Worm (Caenorhabditis elegans): Measurements from ENCODE around the gene zen-4.
A peak's percentile ranks its signal among the peaks of the same experiment; 100 is the strongest.

zen-4 gene

ce11 chrIV:6097040-6097928 is 20.7 kb upstream of the zen-4 start (continued):
- peak; percentile 98 for TF ChIP-seq hlh-11 (tag; optimal IDR thresholded peaks at IDR 0.05)
- TF ChIP-seq ZK337.2 (GFP tag; IDR thresholded peaks at IDR 0.05) = no peak
- TF ChIP-seq cey-2 (tag; optimal IDR thresholded peaks at IDR 0.05; ENCODE audit: borderline replicate concordance, insufficient read depth) = no peak
- peak; percentile 61 for TF ChIP-seq set-16 (GFP tag; IDR thresholded peaks at IDR 0.05)
- TF ChIP-seq pqm-1 (tag; optimal IDR thresholded peaks at IDR 0.05) = peak; percentile 61
- peak; percentile 87 for TF ChIP-seq hmg-1.1 (GFP tag; IDR thresholded peaks at IDR 0.05)
- peak; percentile 65 for TF ChIP-seq nhr-25 (tag; optimal IDR thresholded peaks at IDR 0.05; ENCODE audit: borderline replicate concordance, insufficient read depth)
- TF ChIP-seq lin-13 (GFP tag; optimal IDR thresholded peaks at IDR 0.05) = peak; percentile 39
- TF ChIP-seq zfp-2 (tag; optimal IDR thresholded peaks at IDR 0.05) = no peak
- no peak for TF ChIP-seq unc-130 (GFP tag; optimal IDR thresholded peaks at IDR 0.05)
- no peak for TF ChIP-seq F49E8.2 (tag; optimal IDR thresholded peaks at IDR 0.05; ENCODE audit: borderline replicate concordance)
- TF ChIP-seq ceh-62 (tag; optimal IDR thresholded peaks at IDR 0.05) = no peak
- peak; percentile 93 for TF ChIP-seq nhr-28 (tag; optimal IDR thresholded peaks at IDR 0.05)
- TF ChIP-seq dmd-8 (GFP tag; IDR thresholded peaks at IDR 0.05) = no peak
- no peak for TF ChIP-seq ceh-82 (tag; optimal IDR thresholded peaks at IDR 0.05)
- TF ChIP-seq nhr-48 (tag; optimal IDR thresholded peaks at IDR 0.05) = peak; percentile 84
- no peak for TF ChIP-seq Y5F2A.4 (GFP tag; optimal IDR thresholded peaks at IDR 0.05)
- TF ChIP-seq ama-1 (optimal IDR thresholded peaks at IDR 0.05) = no peak
- TF ChIP-seq mxl-3 (GFP tag; optimal IDR thresholded peaks at IDR 0.05) = peak; percentile 95
- TF ChIP-seq snpc-1.2 (GFP tag; IDR thresholded peaks at IDR 0.05) = no peak
- peak; percentile 50 for TF ChIP-seq dpl-1 (GFP tag; optimal IDR thresholded peaks at IDR 0.05)
- TF ChIP-seq unc-62 (GFP tag; optimal IDR thresholded peaks at IDR 0.05 in 1 of 2) = peak in 1 of 2 experiments; percentile 99
- TF ChIP-seq unc-62 (tag; optimal IDR thresholded peaks at IDR 0.05) = no peak
- TF ChIP-seq fkh-10 (GFP tag; optimal IDR thresholded peaks at IDR 0.05) = no peak
- 0 out of 2 replicates have a peak, but pooled peaks have one; percentile 15 for TF ChIP-seq nhr-41 (GFP tag; IDR thresholded peaks at IDR 0.05)
- TF ChIP-seq daf-19 (GFP tag; conservative IDR thresholded peaks at IDR 0.05) = no peak
- TF ChIP-seq ztf-7 (tag; optimal IDR thresholded peaks at IDR 0.05) = no peak
- no peak for TF ChIP-seq ceh-44 (GFP tag; IDR thresholded peaks at IDR 0.05)
- TF ChIP-seq arid-1 (GFP tag; conservative IDR thresholded peaks at IDR 0.05) = no peak
- TF ChIP-seq zip-11 (GFP tag; IDR thresholded peaks at IDR 0.05) = no peak
- TF ChIP-seq nhr-102 (tag; optimal IDR thresholded peaks at IDR 0.05) = peak; percentile 65
- TF ChIP-seq sdz-12 (GFP tag; optimal IDR thresholded peaks at IDR 0.05) = peak; percentile 20
- no peak for TF ChIP-seq F26F4.8 (GFP tag; conservative IDR thresholded peaks at IDR 0.05)
- no peak for TF ChIP-seq spr-3 (GFP tag; optimal IDR thresholded peaks at IDR 0.05)
- TF ChIP-seq ceh-20 (GFP tag; IDR thresholded peaks at IDR 0.05) = peak; percentile 71; the same call in 1 of the 2 replicates
- peak; percentile 64 for TF ChIP-seq nhr-11 (tag; optimal IDR thresholded peaks at IDR 0.05)
- TF ChIP-seq egl-27 (tag; optimal IDR thresholded peaks at IDR 0.05) = no peak
- TF ChIP-seq mdt-29 (GFP tag; IDR thresholded peaks at IDR 0.05) = no peak
- no peak for TF ChIP-seq unc-39 (tag; optimal IDR thresholded peaks at IDR 0.05)
- no peak for TF ChIP-seq ces-1 (GFP tag; optimal IDR thresholded peaks at IDR 0.05)
- TF ChIP-seq ceh-32 (tag; optimal IDR thresholded peaks at IDR 0.05; ENCODE audit: poor library complexity) = peak; percentile 4
- no peak for TF ChIP-seq lin-39 (tag; optimal IDR thresholded peaks at IDR 0.05)
- no peak for TF ChIP-seq zfp-3 (GFP tag; conservative IDR thresholded peaks at IDR 0.05)
- no peak for TF ChIP-seq zip-2 (tag; optimal IDR thresholded peaks at IDR 0.05)
- TF ChIP-seq vab-7 (GFP tag; IDR thresholded peaks at IDR 0.05) = peak; percentile 49; the same call in 1 of the 2 replicates
- peak; percentile 27 for TF ChIP-seq F37D6.2 (tag; optimal IDR thresholded peaks at IDR 0.05)
- TF ChIP-seq fos-1 (tag; optimal IDR thresholded peaks at IDR 0.05) = no peak
- TF ChIP-seq dve-1 (tag; optimal IDR thresholded peaks at IDR 0.05; ENCODE audit: insufficient read depth) = peak; percentile 69
- peak; percentile 76 for TF ChIP-seq spr-1 (tag; optimal IDR thresholded peaks at IDR 0.05)

All from whole organism, L4 larva.